Worm (Caenorhabditis elegans): ENCODE results near the gene Y54E2A.7.

- TF ChIP-seq Y22D7AL.16 (tag; optimal IDR thresholded peaks at IDR 0.05) (no peak), ets-4 (tag; optimal IDR thresholded peaks at IDR 0.05) (no peak), eyg-1 (tag; optimal IDR thresholded peaks at IDR 0.05) (no peak)
Observed at ce11 chrII:14810609-14811008, 37.8 kb upstream of the Y54E2A.7 start.
